Worm (Caenorhabditis elegans) whole organism, young adult: ENCODE data around the gene T19H12.6.
A peak's percentile ranks its signal among the peaks of the same experiment; 100 is the strongest.

Experiments used
- B0019.2 ChIP-seq: fragments of 200-800 bp; sonication (Bioruptor generic); conservative IDR thresholded peaks from 2 replicates; pipeline ENCODE4 v1.3.6; 2022; ENCODE audit warnings: missing genetic modification reagents, missing genetic modification characterization, missing compliant biosample characterization
- B0035.1 ChIP-seq: sonication (generic microtip); optimal IDR thresholded peaks from 2 replicates; lab custom pipeline; 2016; ENCODE audit warnings: missing genetic modification characterization, mild to moderate bottlenecking, missing compliant biosample characterization, missing genotype, missing genetic modification reagents
- B0336.3 ChIP-seq: fragments of 200-800 bp; sonication (Bioruptor generic); IDR thresholded peaks from 2 replicates; pipeline ENCODE4 v1.3.6; 2022; ENCODE audit warnings: missing genetic modification characterization, missing compliant biosample characterization
- C06A6.2 ChIP-seq: fragments of 200-800 bp; sonication (Bioruptor generic); conservative IDR thresholded peaks from 2 replicates; pipeline ENCODE4 v1.3.6; 2022; ENCODE audit warnings: missing genetic modification characterization, missing compliant biosample characterization
- D2030.7 ChIP-seq: fragments of 200-800 bp; sonication (Bioruptor generic); IDR thresholded peaks from 2 replicates; pipeline ENCODE4 v1.3.6; 2022; ENCODE audit warnings: missing genetic modification reagents, missing genetic modification characterization, missing compliant biosample characterization
- F33H1.4 ChIP-seq: fragments of 200-800 bp; sonication (Bioruptor generic); IDR thresholded peaks from 2 replicates; pipeline ENCODE4 v1.3.6; 2022; ENCODE audit warnings: missing genetic modification reagents, missing genetic modification characterization, missing compliant biosample characterization
- F37B4.10 ChIP-seq: fragments of 200-800 bp; sonication (Bioruptor generic); IDR thresholded peaks from 2 replicates; pipeline ENCODE4 v1.3.6; 2022; ENCODE audit warnings: missing genetic modification characterization, missing compliant biosample characterization
- F39B2.1 ChIP-seq: fragments of 200-800 bp; sonication (Bioruptor generic); IDR thresholded peaks from 2 replicates; pipeline ENCODE4 v1.3.6; 2022; ENCODE audit warnings: missing genetic modification reagents, missing genetic modification characterization, missing compliant biosample characterization
- F49E8.2 ChIP-seq: sonication (generic microtip); optimal IDR thresholded peaks from 3 replicates; lab custom pipeline; 2017; ENCODE audit warnings: missing genetic modification characterization, mild to moderate bottlenecking, missing compliant biosample characterization, antibody characterized with exemption, moderate library complexity; ENCODE audit not compliant: insufficient read depth
- F52B5.7 ChIP-seq: sonication (generic microtip); optimal IDR thresholded peaks from 2 replicates; lab custom pipeline; 2016; ENCODE audit warnings: mild to moderate bottlenecking, missing genetic modification characterization, missing compliant biosample characterization
- K12H6.12 ChIP-seq: fragments of 200-800 bp; sonication (Bioruptor generic); optimal IDR thresholded peaks from 2 replicates; lab custom pipeline; 2018; ENCODE audit warnings: mild to moderate bottlenecking, missing genetic modification characterization, missing compliant biosample characterization
- Y53F4B.3 ChIP-seq: fragments of 200-800 bp; sonication (Bioruptor generic); IDR thresholded peaks from 2 replicates; pipeline ENCODE4 v1.3.6; 2022; ENCODE audit warnings: missing genetic modification reagents, missing genetic modification characterization, missing compliant biosample characterization
- Y56A3A.18 ChIP-seq: fragments of 200-800 bp; sonication (Bioruptor generic); IDR thresholded peaks from 2 replicates; pipeline ENCODE4 v1.3.6; 2022; ENCODE audit warnings: missing genetic modification reagents, missing genetic modification characterization, missing compliant biosample characterization
- Y79H2A.3 ChIP-seq: fragments of 200-800 bp; sonication (Bioruptor generic); conservative IDR thresholded peaks from 2 replicates; pipeline ENCODE4 v1.3.6; 2022; ENCODE audit warnings: missing genetic modification reagents, missing genetic modification characterization, missing compliant biosample characterization
- ZK185.1 ChIP-seq: sonication (generic microtip); optimal IDR thresholded peaks from 2 replicates; lab custom pipeline; 2016; ENCODE audit warnings: mild to moderate bottlenecking, missing genetic modification characterization, missing compliant biosample characterization; ENCODE audit not compliant: poor library complexity, severe bottlenecking
- aptf-3 ChIP-seq: fragments of 200-800 bp; sonication (Bioruptor generic); IDR thresholded peaks from 2 replicates; pipeline ENCODE4 v1.3.6; 2022; ENCODE audit warnings: missing genetic modification characterization, missing compliant biosample characterization
- atf-7 ChIP-seq: sonication (generic microtip); optimal IDR thresholded peaks from 2 replicates; lab custom pipeline; 2017; ENCODE audit warnings: mild to moderate bottlenecking, missing genetic modification characterization, missing compliant biosample characterization
- attf-5 ChIP-seq: fragments of 200-800 bp; sonication (Bioruptor generic); optimal IDR thresholded peaks from 2 replicates; lab custom pipeline; 2018; ENCODE audit warnings: mild to moderate bottlenecking, missing genetic modification characterization, missing compliant biosample characterization
- attf-6 ChIP-seq: fragments of 200-800 bp; sonication (Bioruptor generic); IDR thresholded peaks from 2 replicates; pipeline ENCODE4 v1.3.6; 2022; ENCODE audit warnings: missing genetic modification reagents, missing genetic modification characterization, missing compliant biosample characterization
- cebp-1 ChIP-seq, 2 experiments: fragments of 200-800 bp in 1 of 2; sonication (Bioruptor generic) in 1 of 2; sonication (generic microtip) in 1 of 2; IDR thresholded peaks in 1 of 2; optimal IDR thresholded peaks in 1 of 2; 2 replicates each; pipeline versions ENCODE4 v1.3.6 to Lab custom; 2017 to 2022; ENCODE audit warnings: missing compliant biosample characterization in 2 of 2, missing genetic modification characterization in 2 of 2, mild to moderate bottlenecking in 1 of 2, missing genetic modification reagents in 1 of 2, moderate library complexity in 1 of 2
- cebp-2 ChIP-seq: fragments of 200-800 bp; sonication (Bioruptor generic); IDR thresholded peaks from 2 replicates; pipeline ENCODE4 v1.3.6; 2022; ENCODE audit warnings: missing genetic modification characterization, missing compliant biosample characterization
- ceh-100 ChIP-seq: fragments of 200-800 bp; sonication (Bioruptor generic); IDR thresholded peaks from 2 replicates; pipeline ENCODE4 v1.3.6; 2022; ENCODE audit warnings: missing genetic modification reagents, missing genetic modification characterization, missing compliant biosample characterization
- ceh-27 ChIP-seq: fragments of 200-800 bp; sonication (Bioruptor generic); optimal IDR thresholded peaks from 2 replicates; lab custom pipeline; 2018; ENCODE audit warnings: mild to moderate bottlenecking, missing genetic modification characterization, moderate library complexity, missing compliant biosample characterization
- ceh-58 ChIP-seq: fragments of 200-800 bp; sonication (Bioruptor generic); IDR thresholded peaks from 2 replicates; pipeline ENCODE4 v1.3.6; 2022; ENCODE audit warnings: missing genetic modification characterization, missing compliant biosample characterization
- die-1 ChIP-seq: sonication (generic microtip); optimal IDR thresholded peaks from 2 replicates; lab custom pipeline; 2016; ENCODE audit warnings: missing genotype, mild to moderate bottlenecking, missing genetic modification characterization, missing compliant biosample characterization
- dox-1 ChIP-seq: fragments of 200-800 bp; sonication (Bioruptor generic); IDR thresholded peaks from 2 replicates; pipeline ENCODE4 v1.3.6; 2022; ENCODE audit warnings: missing genetic modification reagents, missing genetic modification characterization, missing compliant biosample characterization
- dpl-1 ChIP-seq: fragments of 150-350 bp; optimal IDR thresholded peaks from 2 replicates; lab custom pipeline; 2014; ENCODE audit warnings: missing biosample characterization, missing genetic modification reagents, missing genetic modification characterization
- egl-44 ChIP-seq: fragments of 200-800 bp; sonication (Bioruptor generic); IDR thresholded peaks from 2 replicates; pipeline ENCODE4 v1.3.6; 2022; ENCODE audit warnings: missing genetic modification reagents, missing genetic modification characterization, missing compliant biosample characterization
- fkh-3 ChIP-seq: sonication (generic microtip); optimal IDR thresholded peaks from 2 replicates; lab custom pipeline; 2016; ENCODE audit warnings: mild to moderate bottlenecking, missing genetic modification characterization, missing compliant biosample characterization
- gei-17 ChIP-seq: fragments of 200-800 bp; sonication (Bioruptor generic); optimal IDR thresholded peaks from 2 replicates; lab custom pipeline; 2018; ENCODE audit warnings: mild to moderate bottlenecking, missing genetic modification characterization, missing compliant biosample characterization
- hmg-1.2 ChIP-seq: fragments of 200-800 bp; sonication (Bioruptor generic); IDR thresholded peaks from 2 replicates; pipeline ENCODE4 v1.3.6; 2022; ENCODE audit warnings: missing genetic modification reagents, missing genetic modification characterization, missing compliant biosample characterization
- hrde-1 ChIP-seq: sonication (generic microtip); optimal IDR thresholded peaks from 2 replicates; lab custom pipeline; 2016; ENCODE audit warnings: missing genetic modification characterization, mild to moderate bottlenecking, missing compliant biosample characterization, moderate library complexity, missing genotype, missing genetic modification reagents, borderline replicate concordance
- let-526 ChIP-seq: fragments of 200-800 bp; sonication (Bioruptor generic); IDR thresholded peaks from 2 replicates; pipeline ENCODE4 v1.3.6; 2022; ENCODE audit warnings: missing genetic modification reagents, missing genetic modification characterization, missing compliant biosample characterization
- lin-40 ChIP-seq: sonication (generic microtip); optimal IDR thresholded peaks from 2 replicates; lab custom pipeline; 2016; ENCODE audit warnings: missing genetic modification characterization, mild to moderate bottlenecking, missing compliant biosample characterization, missing genotype, missing genetic modification reagents
- lin-54 ChIP-seq: fragments of 200-800 bp; sonication (Bioruptor generic); optimal IDR thresholded peaks from 2 replicates; lab custom pipeline; 2018; ENCODE audit warnings: mild to moderate bottlenecking, missing genetic modification characterization, missing compliant biosample characterization
- nfyb-1 ChIP-seq: fragments of 200-800 bp; sonication (Bioruptor generic); IDR thresholded peaks from 2 replicates; pipeline ENCODE4 v1.3.6; 2022; ENCODE audit warnings: missing genetic modification reagents, missing genetic modification characterization, missing compliant biosample characterization
- nhr-27 ChIP-seq: fragments of 200-800 bp; sonication (Bioruptor generic); optimal IDR thresholded peaks from 2 replicates; lab custom pipeline; 2018; ENCODE audit warnings: mild to moderate bottlenecking, missing genetic modification characterization, moderate library complexity, missing compliant biosample characterization
- nhr-80 ChIP-seq: sonication (generic microtip); optimal IDR thresholded peaks from 2 replicates; lab custom pipeline; 2016; ENCODE audit warnings: missing genetic modification characterization, missing compliant biosample characterization
- pbrm-1 ChIP-seq: fragments of 200-800 bp; sonication (Bioruptor generic); IDR thresholded peaks from 2 replicates; pipeline ENCODE4 v1.3.6; 2022; ENCODE audit warnings: missing genetic modification reagents, missing genetic modification characterization, missing compliant biosample characterization
- pha-4 ChIP-seq: fragments of 150-350 bp; sonication (generic microtip); optimal IDR thresholded peaks from 2 replicates; lab custom pipeline; 2014; ENCODE audit warnings: missing biosample characterization, missing genetic modification reagents, missing genetic modification characterization
- rcor-1 ChIP-seq: fragments of 200-800 bp; sonication (Bioruptor generic); IDR thresholded peaks from 2 replicates; pipeline ENCODE4 v1.3.6; 2022; ENCODE audit warnings: missing genetic modification reagents, missing genetic modification characterization, missing compliant biosample characterization
- repo-1 ChIP-seq: sonication (generic microtip); optimal IDR thresholded peaks from 2 replicates; lab custom pipeline; 2017; ENCODE audit warnings: mild to moderate bottlenecking, missing genetic modification characterization, missing compliant biosample characterization
- snpc-3.4 ChIP-seq: sonication (generic microtip); optimal IDR thresholded peaks from 2 replicates; lab custom pipeline; 2017; ENCODE audit warnings: missing genetic modification characterization, mild to moderate bottlenecking, missing compliant biosample characterization, antibody characterized with exemption, moderate library complexity, missing genotype, missing genetic modification reagents
- somi-1 ChIP-seq: fragments of 200-800 bp; sonication (Bioruptor generic); optimal IDR thresholded peaks from 2 replicates; lab custom pipeline; 2018; ENCODE audit warnings: mild to moderate bottlenecking, missing genetic modification characterization, missing compliant biosample characterization
- tbx-9 ChIP-seq: sonication (generic microtip); optimal IDR thresholded peaks from 2 replicates; lab custom pipeline; 2016; ENCODE audit warnings: borderline replicate concordance, missing genetic modification characterization, inconsistent platforms, missing compliant biosample characterization
- zim-3 ChIP-seq: sonication (generic microtip); optimal IDR thresholded peaks from 2 replicates; lab custom pipeline; 2017; ENCODE audit warnings: mild to moderate bottlenecking, missing genetic modification characterization, moderate library complexity, missing compliant biosample characterization
- ztf-18 ChIP-seq: sonication (generic microtip); optimal IDR thresholded peaks from 2 replicates; lab custom pipeline; 2016; ENCODE audit warnings: missing genotype, mild to moderate bottlenecking, missing genetic modification characterization, missing compliant biosample characterization
- ztf-3 ChIP-seq: fragments of 200-800 bp; sonication (Bioruptor generic); optimal IDR thresholded peaks from 2 replicates; lab custom pipeline; 2018; ENCODE audit warnings: mild to moderate bottlenecking, missing genetic modification characterization, missing compliant biosample characterization

The T19H12.6 gene

ce11 chrV:4844591-4844990 lies 32.9 kb downstream of the T19H12.6 start, which contains the start of gene abhd-5.2:
Gene abhd-5.2, plus strand, starts transcription at chrV:4844685.
- TF ChIP-seq fkh-3 (tag; lab: Kevin White, UChicago) (no peak), cebp-1 (GFP tag; IDR thresholded peaks at IDR 0.05; lab: Robert Waterston, UW) (peak; percentile 99), cebp-1 (tag; optimal IDR thresholded peaks at IDR 0.05; lab: Kevin White, UChicago) (peak; percentile 100), rcor-1 (GFP tag; lab: Robert Waterston, UW) (0 out of 2 replicates have a peak, but pooled peaks have one; percentile 12), F33H1.4 (GFP tag; lab: Robert Waterston, UW) (no peak), nfyb-1 (GFP tag; lab: Robert Waterston, UW) (no peak), atf-7 (tag; lab: Kevin White, UChicago) (no peak), nhr-80 (tag; lab: Kevin White, UChicago) (peak; percentile 70), dox-1 (GFP tag; lab: Robert Waterston, UW) (peak; percentile 22; the same call in 1 of the 2 replicates), hrde-1 (tag; lab: Kevin White, UChicago) (no peak), die-1 (tag; lab: Kevin White, UChicago) (no peak), ceh-58 (no peak), B0035.1 (tag; lab: Kevin White, UChicago) (no peak), hmg-1.2 (GFP tag; lab: Robert Waterston, UW) (peak; percentile 81), K12H6.12 (tag; lab: Kevin White, UChicago) (peak; percentile 2), lin-54 (GFP tag; lab: Kevin White, UChicago) (peak; percentile 14), attf-5 (GFP tag; lab: Kevin White, UChicago) (peak; percentile 67), lin-40 (tag; lab: Kevin White, UChicago) (peak; percentile 8), ceh-27 (GFP tag; lab: Kevin White, UChicago) (no peak)

- TF ChIP-seq cebp-2 (GFP tag; lab: Robert Waterston, UW): no peak
- no peak for TF ChIP-seq snpc-3.4 (tag; lab: Kevin White, UChicago)
- TF ChIP-seq ztf-18 (tag; lab: Kevin White, UChicago): no peak
- TF ChIP-seq attf-6: no peak
- no peak for TF ChIP-seq nhr-27
- TF ChIP-seq D2030.7 (GFP tag; lab: Robert Waterston, UW): no peak
- TF ChIP-seq ztf-3: no peak
- no peak for TF ChIP-seq dpl-1 (GFP tag; lab: Kevin White, UChicago)
- no peak for TF ChIP-seq tbx-9 (tag; lab: Kevin White, UChicago)
- no peak for TF ChIP-seq pbrm-1
- no peak for TF ChIP-seq egl-44
- no peak for TF ChIP-seq ZK185.1 (tag; lab: Kevin White, UChicago)
- no peak for TF ChIP-seq aptf-3 (GFP tag; lab: Robert Waterston, UW)
- TF ChIP-seq ceh-100 (GFP tag; lab: Robert Waterston, UW): no peak
- no peak for TF ChIP-seq gei-17 (GFP tag; lab: Kevin White, UChicago)
- TF ChIP-seq Y56A3A.18 (GFP tag; lab: Robert Waterston, UW): no peak
- no peak for TF ChIP-seq pha-4
- no peak for TF ChIP-seq repo-1 (tag; lab: Kevin White, UChicago)
These were observed 34.9 kb downstream of the T19H12.6 start, which contains the start of the genes cwp-2 and cwp-3 for ce11 chrV:4842544-4842943. Gene cwp-2, minus strand, starts transcription at chrV:4842644. Gene cwp-3, plus strand, starts transcription at chrV:4842836.

ce11 chrV:4841179-4841578 lies 36.3 kb downstream of the T19H12.6 start, which contains the start of gene cwp-1:
Gene cwp-1, minus strand, starts transcription at chrV:4841279.
- TF ChIP-seq B0019.2 (no peak), F39B2.1 (GFP tag; lab: Robert Waterston, UW) (no peak), F49E8.2 (tag; lab: Kevin White, UChicago) (no peak), F37B4.10 (GFP tag; lab: Robert Waterston, UW) (no peak), let-526 (GFP tag; lab: Robert Waterston, UW) (no peak), C06A6.2 (GFP tag; lab: Robert Waterston, UW) (no peak), Y79H2A.3 (GFP tag; lab: Robert Waterston, UW) (no peak), Y53F4B.3 (no peak), somi-1 (GFP tag; lab: Kevin White, UChicago) (no peak), F52B5.7 (tag; lab: Kevin White, UChicago) (no peak), B0336.3 (no peak), zim-3 (tag; lab: Kevin White, UChicago) (no peak)
